Worm (Caenorhabditis elegans) whole organism, late embryonic: ENCODE results near the gene bcl-7.

Experiments
- pha-4 ChIP-seq: fragments of 150-350 bp; optimal IDR thresholded peaks from 2 replicates; lab custom pipeline; 2018; ENCODE audit warnings: missing biosample characterization, missing genetic modification reagents, missing genetic modification characterization
- ttx-3 ChIP-seq: sonication (generic microtip); optimal IDR thresholded peaks from 2 replicates; lab custom pipeline; 2016; ENCODE audit warnings: missing genetic modification reagents, missing genetic modification characterization, missing compliant biosample characterization
- ztf-16 ChIP-seq: sonication (generic microtip); optimal IDR thresholded peaks from 2 replicates; lab custom pipeline; 2017; ENCODE audit warnings: missing genetic modification characterization, missing compliant biosample characterization

DNA sequence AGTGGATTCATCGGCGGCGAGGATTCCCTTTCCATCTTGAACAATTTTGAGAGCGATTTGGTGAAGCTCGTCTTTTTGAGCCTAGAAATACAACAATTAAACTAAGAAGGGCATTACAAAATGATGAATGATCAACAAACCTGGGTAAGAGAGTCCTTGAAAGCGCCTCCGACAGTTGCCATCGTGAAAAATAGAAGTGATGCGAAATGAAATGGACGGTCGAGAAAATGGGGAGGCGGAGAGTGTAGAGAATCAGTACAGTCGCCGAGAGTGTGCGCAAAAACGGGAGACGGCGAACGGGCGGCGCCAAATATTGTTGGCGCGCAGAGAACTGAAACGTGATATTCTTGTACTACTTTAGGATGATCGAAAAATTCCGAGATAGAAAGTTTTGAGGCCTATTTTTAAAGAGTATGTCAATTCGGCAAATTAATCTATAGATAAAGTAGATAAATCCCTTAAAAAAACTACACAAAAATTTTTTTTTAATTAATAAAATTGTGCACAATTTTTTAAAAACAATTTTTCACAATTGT, 49.7 kb upstream of the bcl-7 start, which contains the start of gene aldo-2:
- no peak for TF ChIP-seq pha-4 (tag; lab: Kevin White, UChicago)
- TF ChIP-seq ttx-3 (tag; lab: Kevin White, UChicago): no peak
- no peak for TF ChIP-seq ztf-16 (tag; lab: Kevin White, UChicago)
